Fruit fly (Drosophila melanogaster) whole organism, pupa: ENCODE measurements around the gene gammaTub23C.
A peak's percentile ranks its signal among the peaks of the same experiment; 100 is the strongest.

ENCODE experiments used
- CG14655 ChIP-seq: fragments of 200-800 bp; sonication (Bioruptor generic); optimal IDR thresholded peaks from 3 replicates; lab custom pipeline; 2017; ENCODE audit warnings: mild to moderate bottlenecking, missing biosample characterization, missing genetic modification reagents, missing genetic modification characterization
- CG17806 ChIP-seq: fragments of 200-800 bp; sonication (Bioruptor generic); optimal IDR thresholded peaks from 2 replicates; lab custom pipeline; 2018; ENCODE audit warnings: missing biosample characterization, mild to moderate bottlenecking, missing genetic modification characterization, moderate library complexity
- CG32121 ChIP-seq: fragments of 200-800 bp; sonication (Bioruptor generic); IDR thresholded peaks from 2 replicates; pipeline ENCODE4 v1.3.6; 2022; ENCODE audit warnings: missing biosample characterization, missing genetic modification characterization
- CG34367 ChIP-seq: fragments of 200-800 bp; sonication (Bioruptor generic); optimal IDR thresholded peaks from 2 replicates; lab custom pipeline; 2018; ENCODE audit warnings: missing biosample characterization, mild to moderate bottlenecking, missing genetic modification characterization
- CG4496 ChIP-seq: fragments of 200-800 bp; sonication (Bioruptor generic); IDR thresholded peaks from 3 replicates; pipeline ENCODE4 v1.3.6; 2022; ENCODE audit warnings: missing biosample characterization, missing genetic modification characterization
- CG8159 ChIP-seq: fragments of 200-800 bp; sonication (Bioruptor generic); optimal IDR thresholded peaks from 3 replicates; lab custom pipeline; 2018; ENCODE audit warnings: missing biosample characterization, mild to moderate bottlenecking, missing genetic modification characterization, moderate library complexity
- EcR ChIP-seq: fragments of 200-800 bp; sonication (Bioruptor generic); optimal IDR thresholded peaks from 3 replicates; lab custom pipeline; 2019; ENCODE audit warnings: missing biosample characterization, missing genetic modification characterization, mild to moderate bottlenecking, moderate library complexity, missing genetic modification reagents

- no peak for TF ChIP-seq CG32121 (GFP tag; lab: Robert Waterston, UW)
- TF ChIP-seq CG14655 (GFP tag; lab: Kevin White, UChicago) = peak; percentile 71
- peak; percentile 39; the same call in 2 of the 3 replicates for TF ChIP-seq CG4496 (GFP tag; lab: Robert Waterston, UW)
- peak; percentile 82 for TF ChIP-seq CG17806
- peak; percentile 78 for TF ChIP-seq CG34367 (tag; lab: Kevin White, UChicago)
- TF ChIP-seq EcR (GFP tag; lab: Kevin White, UChicago) = peak; percentile 68
- peak; percentile 85 for TF ChIP-seq CG8159 (tag; lab: Kevin White, UChicago)
Observed at dm6 chr2L:2931555-2932131, 41.0 kb upstream of the gammaTub23C start.
